Fruit fly (Drosophila melanogaster) whole organism, embryonic: ENCODE results near the gene mtTFB2.
A peak's percentile ranks its signal among the peaks of the same experiment; 100 is the strongest.

ENCODE experiments used
- Asciz ChIP-seq: fragments of 200-800 bp; sonication (Bioruptor generic); optimal IDR thresholded peaks from 2 replicates; lab custom pipeline; 2017; ENCODE audit warnings: missing biosample characterization, mild to moderate bottlenecking, missing genetic modification characterization, missing genetic modification reagents
- BtbVII ChIP-seq: fragments of 200-800 bp; sonication (Bioruptor generic); optimal IDR thresholded peaks from 3 replicates; lab custom pipeline; 2017; ENCODE audit warnings: missing biosample characterization, mild to moderate bottlenecking, missing genetic modification characterization
- CG1024 ChIP-seq: fragments of 200-800 bp; sonication (Bioruptor generic); IDR thresholded peaks from 2 replicates; pipeline ENCODE4 v1.3.6; 2022; ENCODE audit warnings: missing biosample characterization, missing genetic modification characterization
- CG12769 ChIP-seq: fragments of 200-800 bp; sonication (Bioruptor generic); optimal IDR thresholded peaks from 2 replicates; lab custom pipeline; 2019; ENCODE audit warnings: missing biosample characterization, mild to moderate bottlenecking, missing genetic modification characterization, moderate library complexity
- CG13296 ChIP-seq: fragments of 200-800 bp; sonication (Bioruptor generic); optimal IDR thresholded peaks from 3 replicates; lab custom pipeline; 2018; ENCODE audit warnings: missing biosample characterization, mild to moderate bottlenecking, missing genetic modification characterization
- CG13894 ChIP-seq: fragments of 200-800 bp; sonication (Bioruptor generic); optimal IDR thresholded peaks from 3 replicates; lab custom pipeline; 2018; ENCODE audit warnings: missing biosample characterization, mild to moderate bottlenecking, missing genetic modification characterization, moderate library complexity
- CG14441 ChIP-seq: fragments of 200-800 bp; sonication (Bioruptor generic); IDR thresholded peaks from 2 replicates; pipeline ENCODE4 v1.3.6; 2022; ENCODE audit warnings: missing biosample characterization, missing genetic modification characterization
- CG14710 ChIP-seq: fragments of 200-800 bp; sonication (Bioruptor generic); optimal IDR thresholded peaks from 3 replicates; lab custom pipeline; 2019; ENCODE audit warnings: missing biosample characterization, mild to moderate bottlenecking, missing genetic modification characterization, moderate library complexity
- CG15514 ChIP-seq: fragments of 200-800 bp; sonication (Bioruptor generic); optimal IDR thresholded peaks from 3 replicates; lab custom pipeline; 2017; ENCODE audit warnings: missing biosample characterization, missing genetic modification characterization, mild to moderate bottlenecking, moderate library complexity, missing genetic modification reagents
- CG2712 ChIP-seq: fragments of 200-800 bp; optimal IDR thresholded peaks from 3 replicates; lab custom pipeline; 2019; ENCODE audit warnings: missing biosample characterization, mild to moderate bottlenecking, missing genetic modification characterization, moderate library complexity
- CG30431 ChIP-seq: fragments of 200-800 bp; sonication (Bioruptor generic); optimal IDR thresholded peaks from 2 replicates; lab custom pipeline; 2017; ENCODE audit warnings: missing biosample characterization, missing genetic modification characterization
- CG42726 ChIP-seq: fragments of 200-800 bp; sonication (Bioruptor generic); IDR thresholded peaks from 2 replicates; pipeline ENCODE4 v1.3.6; 2022; ENCODE audit warnings: missing biosample characterization, missing genetic modification characterization; ENCODE audit not compliant: partially characterized antibody
- CG5953 ChIP-seq: fragments of 200-800 bp; sonication (Bioruptor generic); IDR thresholded peaks from 2 replicates; pipeline ENCODE4 v1.3.6; 2022; ENCODE audit warnings: missing biosample characterization, missing genetic modification characterization
- CG6854 ChIP-seq: fragments of 200-800 bp; sonication (Bioruptor generic); optimal IDR thresholded peaks from 3 replicates; lab custom pipeline; 2017; ENCODE audit warnings: missing biosample characterization, mild to moderate bottlenecking, missing genetic modification characterization
- CoRest ChIP-seq: fragments of 200-800 bp; sonication (Bioruptor generic); optimal IDR thresholded peaks from 3 replicates; lab custom pipeline; 2018; ENCODE audit warnings: missing biosample characterization, mild to moderate bottlenecking, missing genetic modification characterization, moderate library complexity
- Drgx ChIP-seq: fragments of 200-800 bp; sonication (Bioruptor generic); IDR thresholded peaks from 2 replicates; pipeline ENCODE4 v1.3.6; 2022; ENCODE audit warnings: missing biosample characterization, missing genetic modification characterization
- E2f2 ChIP-seq: fragments of 200-800 bp; sonication (Bioruptor generic); IDR thresholded peaks from 2 replicates; pipeline ENCODE4 v1.3.6; 2022; ENCODE audit warnings: missing biosample characterization, missing genetic modification characterization
- Gug ChIP-seq: fragments of 200-800 bp; sonication (Bioruptor generic); IDR thresholded peaks from 4 replicates; pipeline ENCODE4 v1.3.6; 2022; ENCODE audit warnings: missing biosample characterization, missing genetic modification characterization
- Meics ChIP-seq: fragments of 200-800 bp; sonication (Bioruptor generic); optimal IDR thresholded peaks from 2 replicates; lab custom pipeline; 2017; ENCODE audit warnings: missing biosample characterization, mild to moderate bottlenecking, missing genetic modification characterization
- Nf-YC ChIP-seq: fragments of 200-800 bp; optimal IDR thresholded peaks from 3 replicates; lab custom pipeline; 2019; ENCODE audit warnings: missing biosample characterization, mild to moderate bottlenecking, missing genetic modification characterization, moderate library complexity
- Opbp ChIP-seq: fragments of 200-800 bp; sonication (Bioruptor generic); IDR thresholded peaks from 3 replicates; pipeline ENCODE4 v1.3.6; 2022; ENCODE audit warnings: missing biosample characterization, missing genetic modification characterization; ENCODE audit not compliant: partially characterized antibody
- Poxn ChIP-seq: fragments of 200-800 bp; sonication (Bioruptor generic); IDR thresholded peaks from 2 replicates; pipeline ENCODE4 v1.3.6; 2022; ENCODE audit warnings: missing biosample characterization, missing genetic modification characterization
- Ravus ChIP-seq: fragments of 200-800 bp; sonication (Bioruptor generic); IDR thresholded peaks from 2 replicates; pipeline ENCODE4 v1.3.6; 2022; ENCODE audit warnings: missing biosample characterization, missing genetic modification characterization
- Scr ChIP-seq: fragments of 200-800 bp; sonication (Bioruptor generic); IDR thresholded peaks from 2 replicates; pipeline ENCODE4 v1.3.6; 2022; ENCODE audit warnings: missing biosample characterization, missing genetic modification characterization; ENCODE audit not compliant: partially characterized antibody
- bigmax ChIP-seq: fragments of 200-800 bp; sonication (Bioruptor generic); optimal IDR thresholded peaks from 2 replicates; lab custom pipeline; 2018; ENCODE audit warnings: missing biosample characterization, mild to moderate bottlenecking, missing genetic modification characterization
- cad ChIP-seq: fragments of >200 bp; optimal IDR thresholded peaks from 2 replicates; lab custom pipeline; 2017; ENCODE audit warnings: missing biosample characterization, missing genetic modification characterization
- dm ChIP-seq: fragments of 200-800 bp; sonication (Bioruptor generic); optimal IDR thresholded peaks from 3 replicates; lab custom pipeline; 2016; ENCODE audit warnings: missing biosample characterization, missing genetic modification characterization
- emc ChIP-seq: fragments of 200-800 bp; sonication (Bioruptor generic); optimal IDR thresholded peaks from 2 replicates; lab custom pipeline; 2016; ENCODE audit warnings: missing biosample characterization, missing genetic modification characterization
- ftz-f1 ChIP-seq: fragments of 200-800 bp; sonication (Bioruptor generic); optimal IDR thresholded peaks from 2 replicates; lab custom pipeline; 2016; ENCODE audit warnings: missing biosample characterization, missing genetic modification characterization
- gem ChIP-seq: fragments of 200-800 bp; sonication (Bioruptor generic); optimal IDR thresholded peaks from 2 replicates; lab custom pipeline; 2019; ENCODE audit warnings: missing biosample characterization, mild to moderate bottlenecking, missing genetic modification characterization, moderate library complexity
- grn ChIP-seq: fragments of 200-800 bp; sonication (Bioruptor generic); optimal IDR thresholded peaks from 3 replicates; lab custom pipeline; 2017; ENCODE audit warnings: missing biosample characterization, missing genetic modification characterization
- ken ChIP-seq: fragments of 200-800 bp; sonication (Bioruptor generic); IDR thresholded peaks from 3 replicates; pipeline ENCODE4 v1.3.6; 2022; ENCODE audit warnings: missing biosample characterization, missing genetic modification characterization
- lov ChIP-seq, 2 experiments: fragments of 200-800 bp in 1 of 2; fragments of >200 bp in 1 of 2; sonication (Bioruptor generic) in 1 of 2; IDR thresholded peaks in 1 of 2; optimal IDR thresholded peaks in 1 of 2; 2 replicates in 1 of 2; 3 replicates in 1 of 2; pipeline versions ENCODE4 v1.3.6 to Lab custom; 2017 to 2022; ENCODE audit warnings: missing biosample characterization in 1 of 2, missing genetic modification characterization in 1 of 2
- mam ChIP-seq: fragments of 200-800 bp; sonication (Bioruptor generic); optimal IDR thresholded peaks from 3 replicates; lab custom pipeline; 2016; ENCODE audit warnings: missing biosample characterization, missing genetic modification characterization
- phol ChIP-seq: fragments of 200-800 bp; sonication (Bioruptor generic); optimal IDR thresholded peaks from 3 replicates; lab custom pipeline; 2018; ENCODE audit warnings: missing biosample characterization, mild to moderate bottlenecking, missing genetic modification characterization, moderate library complexity
- pum ChIP-seq: fragments of 200-800 bp; sonication (Bioruptor generic); optimal IDR thresholded peaks from 2 replicates; lab custom pipeline; 2016; ENCODE audit warnings: missing biosample characterization, missing genetic modification characterization
- row ChIP-seq: fragments of 200-800 bp; sonication (Bioruptor generic); IDR thresholded peaks from 3 replicates; pipeline ENCODE4 v1.3.6; 2022; ENCODE audit warnings: missing biosample characterization, missing genetic modification characterization
- sc ChIP-seq, 3 experiments: fragments of >200 bp in 2 of 3; fragments of 200-800 bp in 1 of 3; sonication (Bioruptor generic) in 1 of 3; optimal IDR thresholded peaks; 2 replicates in 2 of 3; 3 replicates in 1 of 3; lab custom pipeline; 2017; ENCODE audit warnings: mild to moderate bottlenecking in 1 of 3, missing biosample characterization in 1 of 3, missing genetic modification characterization in 1 of 3, missing genetic modification reagents in 1 of 3
- slp2 ChIP-seq: fragments of 200-800 bp; sonication (Bioruptor generic); optimal IDR thresholded peaks from 2 replicates; lab custom pipeline; 2016; ENCODE audit warnings: missing biosample characterization, missing genetic modification characterization
- tin ChIP-seq: fragments of 200-800 bp; sonication (Bioruptor generic); optimal IDR thresholded peaks from 3 replicates; lab custom pipeline; 2016; ENCODE audit warnings: missing biosample characterization, missing genetic modification characterization
- unc-4 ChIP-seq: fragments of 200-800 bp; sonication (Bioruptor generic); IDR thresholded peaks from 2 replicates; pipeline ENCODE4 v1.3.6; 2022; ENCODE audit warnings: missing biosample characterization, missing genetic modification characterization; ENCODE audit not compliant: partially characterized antibody

mtTFB2 gene

DNA sequence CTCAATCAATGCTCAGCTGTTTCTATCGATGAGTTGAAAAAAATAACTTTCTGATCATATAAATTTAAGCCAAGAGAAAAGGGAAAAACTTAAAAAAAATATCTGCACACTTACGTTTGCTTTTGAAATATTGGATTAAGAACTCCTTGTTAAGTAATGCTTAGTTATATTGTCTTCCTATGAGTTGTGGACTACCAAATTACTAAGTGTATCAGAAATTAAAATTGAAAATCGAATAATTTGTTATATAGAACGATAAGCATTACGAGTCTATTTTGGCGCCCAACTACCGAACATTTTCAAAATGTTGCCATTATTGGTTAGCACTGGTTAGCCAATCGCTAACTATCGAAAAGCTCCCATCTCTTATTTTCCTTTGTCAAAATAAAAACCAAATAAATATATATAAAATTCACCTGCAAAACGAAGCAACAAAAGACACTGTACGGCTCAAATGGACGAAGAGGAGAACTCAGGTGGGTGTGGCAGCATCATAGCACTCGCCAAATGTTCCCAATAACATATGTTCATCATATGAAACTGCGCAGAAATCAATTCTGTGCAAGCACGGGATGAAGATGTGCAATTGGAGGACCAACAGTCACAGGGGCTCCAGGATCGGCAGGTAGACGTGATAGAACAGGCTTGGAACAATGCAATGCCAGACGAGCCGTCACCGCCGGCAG is 3.6 kb downstream of the mtTFB2 start, which contains the start of gene ohgt (continued):
- peak; percentile 29; the same call in 1 of the 3 replicates for TF ChIP-seq Opbp (GFP tag; lab: Robert Waterston, UW)
- no peak; the same call in none of the 2 replicates for TF ChIP-seq Scr (GFP tag; lab: Robert Waterston, UW)
- TF ChIP-seq Meics (GFP tag; lab: Kevin White, UChicago), result peak; percentile 5
- no peak for TF ChIP-seq BtbVII (GFP tag; lab: Kevin White, UChicago)
- no peak for TF ChIP-seq CG30431 (GFP tag; lab: Kevin White, UChicago)
- peak; percentile 14 for TF ChIP-seq tin (GFP tag; lab: Kevin White, UChicago)
- TF ChIP-seq cad (GFP tag; lab: Kevin White, UChicago), result no peak
- peak; percentile 89 for TF ChIP-seq E2f2 (GFP tag; lab: Robert Waterston, UW)
- no peak for TF ChIP-seq ftz-f1
- no peak for TF ChIP-seq CG12769 (tag; lab: Kevin White, UChicago)
- TF ChIP-seq sc (optimal IDR thresholded peaks at IDR 0.05; lab: Kevin White, UChicago), result no peak
- TF ChIP-seq sc (GFP tag; optimal IDR thresholded peaks at IDR 0.05; lab: Kevin White, UChicago), result no peak
- TF ChIP-seq CG2712 (tag; lab: Kevin White, UChicago), result peak; percentile 39
- TF ChIP-seq CG42726 (GFP tag; lab: Robert Waterston, UW), result no peak
- TF ChIP-seq lov (optimal IDR thresholded peaks at IDR 0.05; lab: Kevin White, UChicago), result no peak
- TF ChIP-seq lov (GFP tag; IDR thresholded peaks at IDR 0.05; lab: Robert Waterston, UW), result no peak
- no peak for TF ChIP-seq bigmax
- no peak for TF ChIP-seq CG5953
- TF ChIP-seq Ravus (GFP tag; lab: Robert Waterston, UW), result no peak
- peak; percentile 49 for TF ChIP-seq row (GFP tag; lab: Robert Waterston, UW)
- no peak for TF ChIP-seq Poxn (GFP tag; lab: Robert Waterston, UW)
- TF ChIP-seq Gug (GFP tag; lab: Robert Waterston, UW), result no peak
- no peak for TF ChIP-seq Asciz (GFP tag; lab: Kevin White, UChicago)
- TF ChIP-seq dm (GFP tag; lab: Kevin White, UChicago), result no peak
- no peak for TF ChIP-seq CG13894 (tag; lab: Kevin White, UChicago)
- TF ChIP-seq mam (GFP tag; lab: Kevin White, UChicago), result no peak
- no peak for TF ChIP-seq gem (tag; lab: Kevin White, UChicago)
- peak; percentile 13 for TF ChIP-seq pum (GFP tag; lab: Kevin White, UChicago)
- TF ChIP-seq grn (GFP tag; lab: Kevin White, UChicago), result no peak
- TF ChIP-seq ken (GFP tag; lab: Robert Waterston, UW), result no peak
- peak; percentile 47 for TF ChIP-seq CoRest
- peak; percentile 44 for TF ChIP-seq Nf-YC (tag; lab: Kevin White, UChicago)
- no peak for TF ChIP-seq emc
- no peak for TF ChIP-seq CG1024 (GFP tag; lab: Robert Waterston, UW)
- peak; percentile 35 for TF ChIP-seq CG6854 (GFP tag; lab: Kevin White, UChicago)
- TF ChIP-seq CG13296, result peak; percentile 36
- TF ChIP-seq phol, result peak; percentile 50
- peak; percentile 54 for TF ChIP-seq CG15514 (GFP tag; lab: Kevin White, UChicago)
- peak; percentile 67 for TF ChIP-seq CG14710 (tag; lab: Kevin White, UChicago)
- TF ChIP-seq Drgx (GFP tag; lab: Robert Waterston, UW), result 0 out of 2 replicates have a peak, but pooled peaks have one; percentile 29
- TF ChIP-seq slp2 (GFP tag; lab: Kevin White, UChicago), result no peak
- TF ChIP-seq CG14441, result no peak
- TF ChIP-seq unc-4, result peak; percentile 44; the same call in 1 of the 2 replicates
